Worm (Caenorhabditis elegans): ENCODE results near the gene F22E5.22.

DNA sequence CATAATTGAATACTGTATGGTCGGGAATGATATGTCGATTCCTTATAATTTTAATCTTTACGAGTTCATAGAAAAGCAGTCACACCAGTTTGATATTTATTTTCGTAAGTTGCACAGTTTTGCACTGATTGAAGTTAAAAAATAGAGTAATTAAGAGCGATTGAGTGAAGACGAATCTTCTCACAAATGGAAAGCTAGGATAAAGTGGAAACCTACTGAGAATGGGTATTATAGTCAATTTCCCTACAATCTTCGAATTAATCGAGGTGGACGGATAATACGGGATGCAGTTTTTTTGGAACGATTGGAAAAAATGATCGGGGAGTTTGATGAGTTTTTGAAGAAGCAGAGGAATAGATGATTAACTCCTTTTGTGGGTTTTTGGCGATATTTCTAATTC, 24.7 kb upstream of the F22E5.22 start, which contains the start of gene F22E5.23:
- no peak for TF ChIP-seq ref-1 (GFP tag; conservative IDR thresholded peaks at IDR 0.05)
- no peak for TF ChIP-seq cog-1 (tag; optimal IDR thresholded peaks at IDR 0.05)
- TF ChIP-seq flt-1 (GFP tag; IDR thresholded peaks at IDR 0.05) = no peak

All from whole organism, midembryonic.